Fruit fly (Drosophila melanogaster): ENCODE data around the gene CG14984.

- TF ChIP-seq CG13204 (GFP tag; optimal IDR thresholded peaks at IDR 0.05) (no peak), CG17806 (tag; optimal IDR thresholded peaks at IDR 0.05) (no peak), CG10348 (GFP tag; IDR thresholded peaks at IDR 0.05) (no peak), CG9948 (tag; optimal IDR thresholded peaks at IDR 0.05) (no peak), CG12605 (GFP tag; IDR thresholded peaks at IDR 0.05) (no peak), CG32121 (GFP tag; IDR thresholded peaks at IDR 0.05) (no peak), CG8159 (tag; optimal IDR thresholded peaks at IDR 0.05) (no peak), Snoo (tag; optimal IDR thresholded peaks at IDR 0.05) (no peak), fd96Ca (GFP tag; IDR thresholded peaks at IDR 0.05) (no peak), CG34367 (tag; optimal IDR thresholded peaks at IDR 0.05) (no peak), rn (GFP tag; IDR thresholded peaks at IDR 0.05) (no peak)
These were observed 26.1 kb downstream of the CG14984 start for dm6 chr3L:3926191-3926765.

All from whole organism, pupa.